Worm (Caenorhabditis elegans) whole organism, midembryonic: ENCODE measurements around the gene dpy-31.

Source experiments
- T22C8.4 ChIP-seq: fragments of 200-800 bp; sonication (Bioruptor generic); IDR thresholded peaks from 2 replicates; pipeline ENCODE4 v1.3.6; 2022; ENCODE audit warnings: missing genetic modification characterization, missing compliant biosample characterization
- cog-1 ChIP-seq: sonication (generic microtip); optimal IDR thresholded peaks from 2 replicates; lab custom pipeline; 2016; ENCODE audit warnings: missing genetic modification characterization, missing compliant biosample characterization
- flt-1 ChIP-seq: fragments of 200-800 bp; sonication (Bioruptor generic); IDR thresholded peaks from 2 replicates; pipeline ENCODE4 v1.3.6; 2022; ENCODE audit warnings: missing genetic modification characterization, missing compliant biosample characterization
- med-1 ChIP-seq: sonication (generic microtip); optimal IDR thresholded peaks from 2 replicates; lab custom pipeline; 2017; ENCODE audit warnings: missing genetic modification characterization, mild to moderate bottlenecking, missing compliant biosample characterization, antibody characterized with exemption, missing genetic modification reagents; ENCODE audit not compliant: insufficient read depth
- tab-1 ChIP-seq: fragments of 200-800 bp; sonication (Bioruptor generic); IDR thresholded peaks from 2 replicates; pipeline ENCODE4 v1.3.6; 2022; ENCODE audit warnings: missing genetic modification characterization, missing compliant biosample characterization

DNA sequence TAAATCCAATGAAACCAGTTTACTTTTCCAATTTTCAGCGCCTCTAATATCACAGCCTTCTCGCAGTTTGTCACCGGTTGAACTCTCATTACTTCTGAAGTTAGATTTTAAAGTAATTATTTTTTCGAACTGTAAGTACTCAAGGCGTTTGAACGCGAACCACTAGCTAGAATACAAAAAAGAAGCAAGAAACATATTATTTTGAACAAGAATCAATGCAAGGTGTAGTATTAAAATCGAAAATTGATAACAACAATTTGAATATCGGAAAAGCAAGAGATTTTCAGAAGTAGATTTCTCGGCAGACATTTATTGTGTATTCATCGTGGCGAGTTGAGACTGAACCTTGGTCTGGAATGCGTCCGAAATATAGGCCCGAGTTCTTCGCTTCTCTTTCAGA is 4.0 kb upstream of the dpy-31 start, which contains the start of gene exos-9:
- TF ChIP-seq T22C8.4 (GFP tag; lab: Robert Waterston, UW) (no peak), flt-1 (GFP tag; lab: Robert Waterston, UW) (no peak), tab-1 (GFP tag; lab: Robert Waterston, UW) (no peak), med-1 (GFP tag; lab: Kevin White, UChicago) (no peak), cog-1 (tag; lab: Kevin White, UChicago) (no peak)
